Worm (Caenorhabditis elegans) whole organism, L1 larva: ENCODE data around the gene srbc-24.

ENCODE experiments used
- C04F5.9 ChIP-seq: sonication (generic microtip); optimal IDR thresholded peaks from 2 replicates; lab custom pipeline; 2016; ENCODE audit warnings: missing genetic modification characterization, missing compliant biosample characterization
- C16A3.4 ChIP-seq: fragments of 150-350 bp; optimal IDR thresholded peaks from 2 replicates; lab custom pipeline; 2014; ENCODE audit warnings: missing biosample characterization, missing genetic modification characterization
- F16B12.6 ChIP-seq: fragments of 150-350 bp; optimal IDR thresholded peaks from 2 replicates; lab custom pipeline; 2014; ENCODE audit warnings: missing biosample characterization, missing genetic modification characterization
- alr-1 ChIP-seq: fragments of 200-800 bp; sonication (Bioruptor generic); optimal IDR thresholded peaks from 2 replicates; lab custom pipeline; 2018; ENCODE audit warnings: borderline replicate concordance, mild to moderate bottlenecking, missing genetic modification characterization, missing compliant biosample characterization
- aly-2 ChIP-seq: fragments of 150-350 bp; optimal IDR thresholded peaks from 2 replicates; lab custom pipeline; 2014; ENCODE audit warnings: missing biosample characterization, missing genetic modification characterization
- blmp-1 ChIP-seq: fragments of 150-350 bp; optimal IDR thresholded peaks from 2 replicates; lab custom pipeline; 2014; ENCODE audit warnings: missing biosample characterization, missing genetic modification characterization
- ceh-8 ChIP-seq: fragments of 200-800 bp; sonication (Bioruptor generic); optimal IDR thresholded peaks from 2 replicates; lab custom pipeline; 2018; ENCODE audit warnings: mild to moderate bottlenecking, missing genetic modification characterization, moderate library complexity, missing compliant biosample characterization
- ces-1 ChIP-seq: fragments of 150-350 bp; optimal IDR thresholded peaks from 2 replicates; lab custom pipeline; 2014; ENCODE audit warnings: missing biosample characterization, missing genetic modification reagents, missing genetic modification characterization
- dpl-1 ChIP-seq, 3 experiments: fragments of 150-350 bp in 2 of 3; sonication (generic microtip) in 1 of 3; optimal IDR thresholded peaks; 2 replicates each; lab custom pipeline; 2014 to 2017; ENCODE audit warnings: missing biosample characterization in 3 of 3, missing genetic modification characterization in 3 of 3, missing genetic modification reagents in 3 of 3
- dsc-1 ChIP-seq: sonication (generic microtip); optimal IDR thresholded peaks from 2 replicates; lab custom pipeline; 2016; ENCODE audit warnings: mild to moderate bottlenecking, missing genetic modification characterization, missing compliant biosample characterization
- efl-1 ChIP-seq, 4 experiments: fragments of 150-350 bp; optimal IDR thresholded peaks in 3 of 4; peaks in 1 of 4; 1 replicate in 1 of 4; 2 replicates in 3 of 4; lab custom pipeline; 2014; ENCODE audit warnings: missing biosample characterization in 2 of 4, missing genetic modification characterization in 2 of 4, missing genetic modification reagents in 2 of 4
- elt-2 ChIP-seq: sonication (generic microtip); optimal IDR thresholded peaks from 2 replicates; lab custom pipeline; 2016; ENCODE audit warnings: missing genetic modification characterization, mild to moderate bottlenecking, inconsistent platforms, missing compliant biosample characterization, missing genetic modification reagents
- elt-3 ChIP-seq, 6 experiments: fragments of 150-350 bp in 1 of 6; sonication (generic microtip); optimal IDR thresholded peaks; 2 replicates each; lab custom pipeline; 2017 to 2018; ENCODE audit warnings: missing biosample characterization in 6 of 6, missing genetic modification characterization in 6 of 6, inconsistent platforms in 1 of 6
- ets-5 ChIP-seq: fragments of 200-800 bp; sonication (Bioruptor generic); IDR thresholded peaks from 2 replicates; pipeline ENCODE4 v1.3.6; 2022; ENCODE audit warnings: missing genetic modification characterization, missing compliant biosample characterization
- fkh-4 ChIP-seq: sonication (generic microtip); optimal IDR thresholded peaks from 2 replicates; lab custom pipeline; 2016; ENCODE audit warnings: missing compliant biosample characterization, missing genetic modification characterization, borderline replicate concordance
- fkh-8 ChIP-seq: sonication (generic microtip); optimal IDR thresholded peaks from 2 replicates; lab custom pipeline; 2016; ENCODE audit warnings: mild to moderate bottlenecking, missing genetic modification characterization, missing compliant biosample characterization
- fos-1 ChIP-seq: fragments of 150-350 bp; optimal IDR thresholded peaks from 2 replicates; lab custom pipeline; 2014; ENCODE audit warnings: missing biosample characterization, missing genetic modification characterization
- grh-1 ChIP-seq: fragments of 200-800 bp; sonication (Bioruptor generic); IDR thresholded peaks from 2 replicates; pipeline ENCODE4 v1.3.6; 2022; ENCODE audit warnings: missing genetic modification reagents, missing genetic modification characterization, missing compliant biosample characterization
- hlh-17 ChIP-seq: fragments of 200-800 bp; sonication (Bioruptor generic); optimal IDR thresholded peaks from 2 replicates; lab custom pipeline; 2018; ENCODE audit warnings: missing genetic modification characterization, mild to moderate bottlenecking, missing compliant biosample characterization, moderate library complexity, borderline replicate concordance
- hpl-2 ChIP-seq: fragments of 150-350 bp; optimal IDR thresholded peaks from 2 replicates; lab custom pipeline; 2014; ENCODE audit warnings: missing biosample characterization, missing genetic modification reagents, missing genetic modification characterization
- jun-1 ChIP-seq: fragments of 150-350 bp; optimal IDR thresholded peaks from 2 replicates; lab custom pipeline; 2014; ENCODE audit warnings: missing biosample characterization, missing genetic modification reagents, missing genetic modification characterization
- lin-14 ChIP-seq: fragments of 200-800 bp; sonication (Bioruptor generic); optimal IDR thresholded peaks from 2 replicates; lab custom pipeline; 2018; ENCODE audit warnings: mild to moderate bottlenecking, missing genetic modification characterization, moderate library complexity, missing compliant biosample characterization
- lin-15B ChIP-seq: fragments of 150-350 bp; sonication (generic microtip); optimal IDR thresholded peaks from 3 replicates; lab custom pipeline; 2014; ENCODE audit warnings: missing biosample characterization, missing genetic modification characterization
- lin-35 ChIP-seq, 2 experiments: fragments of 150-350 bp; optimal IDR thresholded peaks; 2 replicates each; lab custom pipeline; 2014; ENCODE audit warnings: missing biosample characterization in 2 of 2, missing genetic modification characterization in 2 of 2, missing genetic modification reagents in 2 of 2
- lin-39 ChIP-seq: fragments of 150-350 bp; optimal IDR thresholded peaks from 2 replicates; lab custom pipeline; 2014; ENCODE audit warnings: missing biosample characterization, missing genetic modification reagents, missing genetic modification characterization
- lir-3 ChIP-seq: sonication (generic microtip); optimal IDR thresholded peaks from 2 replicates; lab custom pipeline; 2016; ENCODE audit warnings: mild to moderate bottlenecking, missing genetic modification characterization, moderate library complexity, missing compliant biosample characterization; ENCODE audit not compliant: poor library complexity
- mdl-1 ChIP-seq, 2 experiments: fragments of 150-350 bp; optimal IDR thresholded peaks; 2 replicates each; lab custom pipeline; 2014 to 2017; ENCODE audit warnings: missing biosample characterization in 2 of 2, missing genetic modification characterization in 2 of 2, inconsistent platforms in 1 of 2
- mep-1 ChIP-seq: fragments of 150-350 bp; optimal IDR thresholded peaks from 2 replicates; lab custom pipeline; 2014; ENCODE audit warnings: missing biosample characterization, missing genetic modification characterization
- nhr-11 ChIP-seq: fragments of 150-350 bp; optimal IDR thresholded peaks from 2 replicates; lab custom pipeline; 2014; ENCODE audit warnings: missing biosample characterization, missing genetic modification characterization
- nhr-12 ChIP-seq: sonication (generic microtip); optimal IDR thresholded peaks from 2 replicates; lab custom pipeline; 2017; ENCODE audit warnings: missing biosample characterization, missing genetic modification characterization
- nhr-19 ChIP-seq: fragments of 200-800 bp; sonication (Bioruptor generic); conservative IDR thresholded peaks from 2 replicates; pipeline ENCODE4 v1.3.6; 2022; ENCODE audit warnings: missing genetic modification characterization, missing compliant biosample characterization
- nhr-20 ChIP-seq: sonication (generic microtip); optimal IDR thresholded peaks from 2 replicates; lab custom pipeline; 2016; ENCODE audit warnings: mild to moderate bottlenecking, missing genetic modification characterization, missing compliant biosample characterization
- nhr-237 ChIP-seq: fragments of 150-350 bp; optimal IDR thresholded peaks from 2 replicates; lab custom pipeline; 2014; ENCODE audit warnings: missing biosample characterization, missing genetic modification characterization
- nhr-77 ChIP-seq: fragments of 150-350 bp; optimal IDR thresholded peaks from 2 replicates; lab custom pipeline; 2014; ENCODE audit warnings: missing biosample characterization, missing genetic modification characterization
- nhr-90 ChIP-seq: sonication (generic microtip); optimal IDR thresholded peaks from 2 replicates; lab custom pipeline; 2016; ENCODE audit warnings: mild to moderate bottlenecking, missing genetic modification characterization, missing compliant biosample characterization; ENCODE audit not compliant: poor library complexity
- pag-3 ChIP-seq: sonication (generic microtip); optimal IDR thresholded peaks from 2 replicates; lab custom pipeline; 2017; ENCODE audit warnings: missing genetic modification characterization, mild to moderate bottlenecking, missing compliant biosample characterization, antibody characterized with exemption, borderline replicate concordance; ENCODE audit not compliant: insufficient read depth
- pqm-1 ChIP-seq: sonication (generic microtip); optimal IDR thresholded peaks from 3 replicates; lab custom pipeline; 2017; ENCODE audit warnings: missing biosample characterization, missing genetic modification characterization
- rnt-1 ChIP-seq: sonication (generic microtip); optimal IDR thresholded peaks from 2 replicates; lab custom pipeline; 2016; ENCODE audit warnings: mild to moderate bottlenecking, missing genetic modification characterization, moderate library complexity, missing compliant biosample characterization
- skn-1 ChIP-seq: fragments of 150-350 bp; optimal IDR thresholded peaks from 2 replicates; lab custom pipeline; 2014; ENCODE audit warnings: missing biosample characterization, missing genetic modification characterization
- snpc-4 ChIP-seq: fragments of 150-350 bp; optimal IDR thresholded peaks from 2 replicates; lab custom pipeline; 2014; ENCODE audit warnings: missing biosample characterization, missing genetic modification characterization
- sox-4 ChIP-seq: sonication (generic microtip); optimal IDR thresholded peaks from 2 replicates; lab custom pipeline; 2016; ENCODE audit warnings: missing genetic modification characterization, missing compliant biosample characterization
- sptf-1 ChIP-seq: fragments of 150-350 bp; optimal IDR thresholded peaks from 2 replicates; lab custom pipeline; 2014; ENCODE audit warnings: missing biosample characterization, missing genetic modification characterization
- swsn-7 ChIP-seq: sonication (generic microtip); optimal IDR thresholded peaks from 2 replicates; lab custom pipeline; 2016; ENCODE audit warnings: missing genetic modification characterization, missing compliant biosample characterization
- tbx-2 ChIP-seq: sonication (generic microtip); optimal IDR thresholded peaks from 2 replicates; lab custom pipeline; 2016; ENCODE audit warnings: missing genetic modification characterization, missing compliant biosample characterization
- unc-130 ChIP-seq: fragments of 150-350 bp; optimal IDR thresholded peaks from 2 replicates; lab custom pipeline; 2017; ENCODE audit warnings: missing biosample characterization, missing genetic modification characterization, inconsistent platforms
- unc-62 ChIP-seq: fragments of 150-350 bp; optimal IDR thresholded peaks from 2 replicates; lab custom pipeline; 2014; ENCODE audit warnings: missing biosample characterization, missing genetic modification reagents, missing genetic modification characterization
- unc-98 ChIP-seq: fragments of 200-800 bp; sonication (Bioruptor generic); IDR thresholded peaks from 2 replicates; pipeline ENCODE4 v1.3.6; 2022; ENCODE audit warnings: missing genetic modification characterization, missing compliant biosample characterization
- vab-15 ChIP-seq: sonication (generic microtip); optimal IDR thresholded peaks from 2 replicates; lab custom pipeline; 2017; ENCODE audit warnings: missing genotype, mild to moderate bottlenecking, missing genetic modification characterization, missing compliant biosample characterization
- zag-1 ChIP-seq: fragments of 150-350 bp; optimal IDR thresholded peaks from 2 replicates; lab custom pipeline; 2014; ENCODE audit warnings: missing biosample characterization, missing genetic modification characterization
- ztf-11 ChIP-seq, 2 experiments: sonication (generic microtip); optimal IDR thresholded peaks; 2 replicates each; lab custom pipeline; 2016 to 2017; ENCODE audit warnings: missing genetic modification characterization in 2 of 2, missing biosample characterization in 1 of 2, missing compliant biosample characterization in 1 of 2
- ztf-4 ChIP-seq: fragments of 150-350 bp; optimal IDR thresholded peaks from 2 replicates; lab custom pipeline; 2014; ENCODE audit warnings: missing biosample characterization, missing genetic modification characterization

srbc-24 gene

ce11 chrV:2126996-2127585 lies 24.5 kb upstream of the srbc-24 start, which contains the start of gene ldp-1:
TSS of gene ldp-1 (plus strand) at chrV:2127535.
- TF ChIP-seq lin-14 (peak; percentile 92), ets-5 (GFP tag; lab: Robert Waterston, UW) (no peak), pag-3 (tag; lab: Kevin White, UChicago) (no peak), blmp-1 (tag; lab: Kevin White, UChicago) (peak; percentile 34), swsn-7 (tag; lab: Kevin White, UChicago) (peak; percentile 81), sptf-1 (tag; lab: Kevin White, UChicago) (no peak), elt-2 (tag; lab: Kevin White, UChicago) (peak; percentile 67), efl-1 (optimal IDR thresholded peaks at IDR 0.05; lab: Kevin White, UChicago) (peak; percentile 95 to 99), efl-1 (GFP tag; optimal IDR thresholded peaks at IDR 0.05 in 1 of 2; lab: Kevin White, UChicago) (peak; percentile 94 to 99), unc-98 (GFP tag; lab: Robert Waterston, UW) (peak; percentile 82), unc-62 (GFP tag; lab: Kevin White, UChicago) (no peak), ztf-11 (tag; optimal IDR thresholded peaks at IDR 0.05; lab: Kevin White, UChicago) (peak in 1 of 2 experiments; percentile 94), nhr-12 (tag; lab: Kevin White, UChicago) (no peak), ces-1 (GFP tag; lab: Kevin White, UChicago) (no peak), nhr-77 (tag; lab: Kevin White, UChicago) (no peak), lin-39 (tag; lab: Kevin White, UChicago) (peak; percentile 20), jun-1 (tag; lab: Kevin White, UChicago) (no peak), F16B12.6 (tag; lab: Kevin White, UChicago) (peak; percentile 16), nhr-19 (GFP tag; lab: Robert Waterston, UW) (peak; percentile 88), hlh-17 (no peak), dsc-1 (tag; lab: Kevin White, UChicago) (peak; percentile 92), C16A3.4 (tag; lab: Kevin White, UChicago) (peak; percentile 14), rnt-1 (tag; lab: Kevin White, UChicago) (peak; percentile 97), nhr-237 (tag; lab: Kevin White, UChicago) (peak; percentile 13), pqm-1 (tag; lab: Kevin White, UChicago) (no peak), dpl-1 (GFP tag; optimal IDR thresholded peaks at IDR 0.05; lab: Kevin White, UChicago) (peak; percentile 89 to 94 (median 92)), skn-1 (peak; percentile 11), mdl-1 (tag; optimal IDR thresholded peaks at IDR 0.05; lab: Kevin White, UChicago) (peak in 1 of 2 experiments; percentile 6), ceh-8 (GFP tag; lab: Kevin White, UChicago) (peak; percentile 80), C04F5.9 (tag; lab: Kevin White, UChicago) (peak; percentile 81), ztf-4 (tag; lab: Kevin White, UChicago) (no peak), lin-35 (GFP tag; optimal IDR thresholded peaks at IDR 0.05; lab: Kevin White, UChicago) (peak; percentile 93 to 94), mep-1 (tag; lab: Kevin White, UChicago) (peak; percentile 65), fos-1 (peak; percentile 62), alr-1 (tag; lab: Kevin White, UChicago) (no peak), vab-15 (no peak), unc-130 (tag; lab: Kevin White, UChicago) (no peak), aly-2 (tag; lab: Kevin White, UChicago) (peak; percentile 6), lir-3 (tag; lab: Kevin White, UChicago) (peak; percentile 95), nhr-90 (tag; lab: Kevin White, UChicago) (peak; percentile 92), snpc-4 (peak; percentile 22), grh-1 (peak; percentile 75), tbx-2 (tag; lab: Kevin White, UChicago) (peak; percentile 90), zag-1 (tag; lab: Kevin White, UChicago) (no peak), nhr-11 (tag; lab: Kevin White, UChicago) (no peak), nhr-20 (tag; lab: Kevin White, UChicago) (peak; percentile 82), lin-15B (peak; percentile 62), fkh-4 (peak; percentile 94), elt-3 (tag; optimal IDR thresholded peaks at IDR 0.05; lab: Kevin White, UChicago) (peak in 1 of 6 experiments; percentile 51), fkh-8 (tag; lab: Kevin White, UChicago) (peak; percentile 76), sox-4 (peak; percentile 83), hpl-2 (GFP tag; lab: Kevin White, UChicago) (no peak)
